Fruit fly (Drosophila melanogaster) whole organism, wandering third instar larva: ENCODE results near the gene CG6785.

Experiments used
- CG32264 ChIP-seq: fragments of 200-800 bp; sonication (Bioruptor generic); optimal IDR thresholded peaks from 2 replicates; lab custom pipeline; 2016; ENCODE audit warnings: missing biosample characterization, missing genetic modification characterization
- CG9705 ChIP-seq: fragments of 200-800 bp; sonication (Bioruptor generic); optimal IDR thresholded peaks from 2 replicates; lab custom pipeline; 2018; ENCODE audit warnings: missing biosample characterization, mild to moderate bottlenecking, missing genetic modification characterization
- Dif ChIP-seq: fragments of 200-275, 200-300 bp; sonication (Bioruptor generic); optimal IDR thresholded peaks from 2 replicates; lab custom pipeline; 2018; ENCODE audit warnings: missing biosample characterization, missing genetic modification characterization; ENCODE audit not compliant: partially characterized antibody
- GATAd ChIP-seq: sonication (Bioruptor generic); optimal IDR thresholded peaks from 2 replicates; lab custom pipeline; 2016; ENCODE audit warnings: missing biosample characterization, missing genetic modification characterization
- HLH106 ChIP-seq: fragments of 200-800 bp; optimal IDR thresholded peaks from 3 replicates; lab custom pipeline; 2019; ENCODE audit warnings: missing biosample characterization, mild to moderate bottlenecking, missing genetic modification characterization, moderate library complexity
- Hnf4 ChIP-seq: fragments of 200-800 bp; sonication (Bioruptor generic); optimal IDR thresholded peaks from 2 replicates; lab custom pipeline; 2016; ENCODE audit warnings: missing biosample characterization, mild to moderate bottlenecking, missing genetic modification characterization
- Hr78 ChIP-seq: fragments of >200 bp; optimal IDR thresholded peaks from 2 replicates; lab custom pipeline; 2017; ENCODE audit warnings: missing biosample characterization, missing genetic modification characterization
- Hr83 ChIP-seq: fragments of 200-300 bp; sonication (Bioruptor generic); optimal IDR thresholded peaks from 2 replicates; lab custom pipeline; 2016; ENCODE audit warnings: missing biosample characterization, mild to moderate bottlenecking, missing genetic modification characterization, moderate library complexity; ENCODE audit not compliant: poor library complexity, severe bottlenecking
- Jra ChIP-seq: sonication (Bioruptor generic); optimal IDR thresholded peaks from 2 replicates; lab custom pipeline; 2016; ENCODE audit warnings: missing biosample characterization, missing genetic modification characterization
- Mio ChIP-seq: sonication (Bioruptor generic); optimal IDR thresholded peaks from 2 replicates; lab custom pipeline; 2016; ENCODE audit warnings: missing biosample characterization, missing genetic modification characterization
- Myc ChIP-seq: fragments of >200 bp; optimal IDR thresholded peaks from 2 replicates; lab custom pipeline; 2017
- N ChIP-seq: fragments of >200 bp; optimal IDR thresholded peaks from 2 replicates; lab custom pipeline; 2018; ENCODE audit warnings: missing biosample characterization, missing external identifiers, missing genetic modification characterization
- OdsH ChIP-seq: fragments of 200-800 bp; sonication (Bioruptor generic); optimal IDR thresholded peaks from 2 replicates; lab custom pipeline; 2016; ENCODE audit warnings: missing biosample characterization, mild to moderate bottlenecking, missing genetic modification characterization
- Rel ChIP-seq, 2 experiments: fragments of 200-800 bp; sonication (Bioruptor generic) in 1 of 2; optimal IDR thresholded peaks; 2 replicates in 1 of 2; 3 replicates in 1 of 2; lab custom pipeline; 2016 to 2019; ENCODE audit warnings: mild to moderate bottlenecking in 2 of 2, missing biosample characterization in 2 of 2, missing genetic modification characterization in 2 of 2, moderate library complexity in 1 of 2
- Sp1 ChIP-seq: fragments of 200-800 bp; sonication (Bioruptor generic); optimal IDR thresholded peaks from 3 replicates; lab custom pipeline; 2019; ENCODE audit warnings: missing biosample characterization, mild to moderate bottlenecking, missing genetic modification characterization, moderate library complexity
- Vsx2 ChIP-seq: fragments of 200-300, 225-300 bp; sonication (Bioruptor generic); optimal IDR thresholded peaks from 2 replicates; lab custom pipeline; 2018; ENCODE audit warnings: missing biosample characterization, missing genetic modification characterization; ENCODE audit not compliant: partially characterized antibody
- br ChIP-seq: fragments of 200-800 bp; sonication (Bioruptor generic); optimal IDR thresholded peaks from 2 replicates; lab custom pipeline; 2016; ENCODE audit warnings: missing biosample characterization, missing genetic modification characterization
- brk ChIP-seq: fragments of 200-800 bp; sonication (Bioruptor generic); optimal IDR thresholded peaks from 2 replicates; lab custom pipeline; 2016; ENCODE audit warnings: missing biosample characterization, mild to moderate bottlenecking, missing genetic modification characterization
- dl ChIP-seq, 2 experiments: fragments of 175-275, 200-275 bp in 1 of 2; fragments of 200-275 bp in 1 of 2; sonication (Bioruptor generic); optimal IDR thresholded peaks; lab custom pipeline; 2018; ENCODE audit warnings: mild to moderate bottlenecking in 2 of 2, missing biosample characterization in 2 of 2, missing genetic modification characterization in 2 of 2, moderate library complexity in 2 of 2; ENCODE audit not compliant: partially characterized antibody in 2 of 2, insufficient read depth in 1 of 2
- dmrt93B ChIP-seq: fragments of 200-800 bp; sonication (Bioruptor generic); optimal IDR thresholded peaks from 2 replicates; lab custom pipeline; 2018; ENCODE audit warnings: missing biosample characterization, mild to moderate bottlenecking, missing genetic modification characterization
- ey ChIP-seq: fragments of 200-800 bp; sonication (Bioruptor generic); optimal IDR thresholded peaks from 2 replicates; lab custom pipeline; 2016; ENCODE audit warnings: missing biosample characterization, missing genetic modification characterization
- foxo ChIP-seq, 2 experiments: fragments of 200-800 bp; sonication (Bioruptor generic); optimal IDR thresholded peaks; 2 replicates in 1 of 2; 3 replicates in 1 of 2; lab custom pipeline; 2016 to 2017; ENCODE audit warnings: missing biosample characterization in 2 of 2, missing genetic modification characterization in 2 of 2
- fru ChIP-seq: fragments of 200-800 bp; sonication (Bioruptor generic); optimal IDR thresholded peaks from 3 replicates; lab custom pipeline; 2016; ENCODE audit warnings: missing biosample characterization, mild to moderate bottlenecking, missing genetic modification characterization
- h ChIP-seq: fragments of 200-800 bp; sonication (Bioruptor generic); optimal IDR thresholded peaks from 3 replicates; lab custom pipeline; 2016; ENCODE audit warnings: missing biosample characterization, mild to moderate bottlenecking, missing genetic modification characterization
- jim ChIP-seq: fragments of 175-275, 200-325 bp; sonication (Bioruptor generic); optimal IDR thresholded peaks from 2 replicates; lab custom pipeline; 2016; ENCODE audit warnings: missing biosample characterization, mild to moderate bottlenecking, missing genetic modification characterization
- lola ChIP-seq: fragments of >200 bp; optimal IDR thresholded peaks from 2 replicates; lab custom pipeline; 2017; ENCODE audit warnings: missing biosample characterization, missing genetic modification characterization
- psq ChIP-seq: fragments of 200-800 bp; sonication (Bioruptor generic); optimal IDR thresholded peaks from 3 replicates; lab custom pipeline; 2017; ENCODE audit warnings: missing biosample characterization, mild to moderate bottlenecking, missing genetic modification characterization, moderate library complexity
- rgr ChIP-seq: fragments of 200-800 bp; sonication (Bioruptor generic); optimal IDR thresholded peaks from 3 replicates; lab custom pipeline; 2016; ENCODE audit warnings: missing biosample characterization, mild to moderate bottlenecking, missing genetic modification characterization
- sage ChIP-seq: fragments of 200-800 bp; sonication (Bioruptor generic); optimal IDR thresholded peaks from 2 replicates; lab custom pipeline; 2016; ENCODE audit warnings: missing biosample characterization, mild to moderate bottlenecking, missing genetic modification characterization
- sv ChIP-seq: fragments of 200-800 bp; sonication (Bioruptor generic); optimal IDR thresholded peaks from 3 replicates; lab custom pipeline; 2016; ENCODE audit warnings: missing biosample characterization, missing genetic modification characterization
- tai ChIP-seq: sonication (Bioruptor generic); optimal IDR thresholded peaks from 2 replicates; lab custom pipeline; 2016; ENCODE audit warnings: missing biosample characterization, missing genetic modification characterization
- usp ChIP-seq: fragments of >200 bp; optimal IDR thresholded peaks from 2 replicates; lab custom pipeline; 2017; ENCODE audit warnings: missing biosample characterization, missing genetic modification characterization
- woc ChIP-seq: sonication (Bioruptor generic); optimal IDR thresholded peaks from 2 replicates; lab custom pipeline; 2016; ENCODE audit warnings: missing biosample characterization, mild to moderate bottlenecking, missing genetic modification characterization

The CG6785 gene

dm6 chr2L:12029594-12030197, 15.3 kb downstream of the CG6785 start:
- TF ChIP-seq Rel (GFP tag; optimal IDR thresholded peaks at IDR 0.05; lab: Kevin White, UChicago) (no peak), Rel (tag; optimal IDR thresholded peaks at IDR 0.05; lab: Kevin White, UChicago) (peak; percentile 15), Sp1 (GFP tag; lab: Kevin White, UChicago) (peak; percentile 48), br (peak; percentile 51), Dif (GFP tag; lab: Kevin White, UChicago) (peak; percentile 2), h (GFP tag; lab: Kevin White, UChicago) (peak; percentile 67), Jra (GFP tag; lab: Kevin White, UChicago) (no peak), usp (no peak)

dm6 chr2L:12028808-12029207, 16.2 kb downstream of the CG6785 start:
- TF ChIP-seq Dif (GFP tag; lab: Kevin White, UChicago) (no peak), psq (GFP tag; lab: Kevin White, UChicago) (no peak), fru (GFP tag; lab: Kevin White, UChicago) (no peak), Mio (GFP tag; lab: Kevin White, UChicago) (no peak)
- TF ChIP-seq, all 38 proteins: peak for 0

- TF ChIP-seq brk (no peak), jim (GFP tag; lab: Kevin White, UChicago) (no peak), lola (no peak), sv (no peak), CG32264 (no peak), tai (GFP tag; lab: Kevin White, UChicago) (no peak), Vsx2 (GFP tag; lab: Kevin White, UChicago) (no peak), Mio (GFP tag; lab: Kevin White, UChicago) (no peak), Sp1 (GFP tag; lab: Kevin White, UChicago) (no peak), CG9705 (GFP tag; lab: Kevin White, UChicago) (no peak), rgr (no peak), OdsH (GFP tag; lab: Kevin White, UChicago) (no peak)
Observed at dm6 chr2L:12028102-12028501, 16.9 kb downstream of the CG6785 start.

dm6 chr2L:12027435-12027834, 17.6 kb downstream of the CG6785 start, which contains the start of gene dmGlut:
TSS of gene dmGlut (plus strand) at chr2L:12027438.
- no peak for TF ChIP-seq Myc (lab: Kevin White, UChicago)
- TF ChIP-seq lola = no peak

dm6 chr2L:12026458-12027431, 18.3 kb downstream of the CG6785 start:
- TF ChIP-seq sage (GFP tag; lab: Kevin White, UChicago) (peak; percentile 3), psq (GFP tag; lab: Kevin White, UChicago) (peak; percentile 68), tai (GFP tag; lab: Kevin White, UChicago) (no peak), Hr78 (no peak), sv (peak; percentile 3), foxo (GFP tag; optimal IDR thresholded peaks at IDR 0.05; lab: Kevin White, UChicago) (peak in 1 of 2 experiments; percentile 77), br (peak; percentile 61), Sp1 (GFP tag; lab: Kevin White, UChicago) (peak; percentile 78), Vsx2 (GFP tag; lab: Kevin White, UChicago) (peak; percentile 31), ey (GFP tag; lab: Kevin White, UChicago) (peak; percentile 68), brk (peak; percentile 41), N (GFP tag; lab: Kevin White, UChicago) (no peak), fru (GFP tag; lab: Kevin White, UChicago) (peak; percentile 56), dl (GFP tag; optimal IDR thresholded peaks at IDR 0.05; lab: Kevin White, UChicago; ENCODE audit: insufficient read depth in 1 of 2, partially characterized antibody in 2 of 2) (no peak), h (GFP tag; lab: Kevin White, UChicago) (peak; percentile 36), HLH106 (tag; lab: Kevin White, UChicago) (peak; percentile 76), Hr83 (GFP tag; lab: Kevin White, UChicago) (no peak), usp (no peak), dmrt93B (peak; percentile 72), Dif (GFP tag; lab: Kevin White, UChicago) (no peak), Hnf4 (GFP tag; lab: Kevin White, UChicago) (peak; percentile 62), CG9705 (GFP tag; lab: Kevin White, UChicago) (peak; percentile 35), CG32264 (peak; percentile 2), OdsH (GFP tag; lab: Kevin White, UChicago) (peak; percentile 59), GATAd (GFP tag; lab: Kevin White, UChicago) (no peak), woc (peak; percentile 2), Rel (GFP tag; optimal IDR thresholded peaks at IDR 0.05; lab: Kevin White, UChicago) (no peak), Rel (tag; optimal IDR thresholded peaks at IDR 0.05; lab: Kevin White, UChicago) (peak; percentile 29), Myc (lab: Kevin White, UChicago) (no peak), rgr (peak; percentile 70)
- TF ChIP-seq, all 38 proteins: peak for 20
